Worm (Caenorhabditis elegans): Measurements from ENCODE around the gene T07E3.3.
A peak's percentile ranks its signal among the peaks of the same experiment; 100 is the strongest.

The T07E3.3 gene

DNA sequence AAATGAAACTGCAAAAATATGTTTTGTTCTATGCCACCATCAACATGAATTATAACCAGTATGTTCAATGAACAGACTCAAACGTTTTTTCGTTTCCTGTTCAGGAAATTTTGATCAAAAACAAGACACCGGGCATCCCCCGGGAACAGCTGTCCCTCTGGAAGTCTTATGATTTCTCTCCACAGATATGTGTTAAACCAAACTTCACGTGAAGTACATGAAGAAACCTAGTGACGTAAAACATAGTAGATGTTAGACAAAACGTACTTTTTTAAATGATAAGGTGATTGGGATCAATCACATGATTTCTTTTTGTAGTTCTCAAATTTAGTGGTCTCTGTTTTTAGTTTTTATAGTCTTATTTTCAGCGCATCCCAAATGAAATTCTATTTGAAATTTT is 5.2 kb upstream of the T07E3.3 start:
- TF ChIP-seq lsy-12 (tag; optimal IDR thresholded peaks at IDR 0.05) (no peak), mml-1 (tag; optimal IDR thresholded peaks at IDR 0.05) (peak; percentile 33), ztf-4 (tag; optimal IDR thresholded peaks at IDR 0.05) (no peak), tbx-2 (tag; optimal IDR thresholded peaks at IDR 0.05) (no peak), nhr-25 (tag; optimal IDR thresholded peaks at IDR 0.05) (peak; percentile 36), lin-39 (tag; optimal IDR thresholded peaks at IDR 0.05) (no peak), nhr-11 (tag; optimal IDR thresholded peaks at IDR 0.05) (peak; percentile 54), unc-62 (GFP tag; optimal IDR thresholded peaks at IDR 0.05) (no peak), ztf-11 (tag; optimal IDR thresholded peaks at IDR 0.05) (no peak), unc-39 (tag; optimal IDR thresholded peaks at IDR 0.05) (no peak), ceh-9 (tag; optimal IDR thresholded peaks at IDR 0.05) (no peak), pha-4 (tag; optimal IDR thresholded peaks at IDR 0.05) (no peak), sea-2 (GFP tag; optimal IDR thresholded peaks at IDR 0.05) (no peak), egl-27 (tag; optimal IDR thresholded peaks at IDR 0.05) (no peak), nhr-12 (tag; optimal IDR thresholded peaks at IDR 0.05) (no peak), nfya-1 (tag; optimal IDR thresholded peaks at IDR 0.05; ENCODE audit: insufficient read depth) (peak; percentile 1), nhr-67 (tag; optimal IDR thresholded peaks at IDR 0.05) (no peak), egl-5 (tag; optimal IDR thresholded peaks at IDR 0.05) (no peak), mdl-1 (tag; optimal IDR thresholded peaks at IDR 0.05) (no peak), snpc-4 (tag; optimal IDR thresholded peaks at IDR 0.05) (no peak), daf-12 (tag; optimal IDR thresholded peaks at IDR 0.05) (no peak), ZK546.5 (tag; optimal IDR thresholded peaks at IDR 0.05) (no peak), nhr-23 (tag; optimal IDR thresholded peaks at IDR 0.05) (peak; percentile 64), aly-2 (tag; optimal IDR thresholded peaks at IDR 0.05) (no peak), elt-1 (tag; optimal IDR thresholded peaks at IDR 0.05) (no peak), nhr-237 (tag; optimal IDR thresholded peaks at IDR 0.05) (no peak), ceh-16 (tag; optimal IDR thresholded peaks at IDR 0.05) (no peak), nhr-76 (tag; optimal IDR thresholded peaks at IDR 0.05) (no peak), pqm-1 (tag; optimal IDR thresholded peaks at IDR 0.05) (peak; percentile 44), nhr-28 (tag; optimal IDR thresholded peaks at IDR 0.05) (no peak), hmg-11 (tag; optimal IDR thresholded peaks at IDR 0.05) (no peak), fkh-2 (tag; optimal IDR thresholded peaks at IDR 0.05) (no peak), fkh-10 (GFP tag; optimal IDR thresholded peaks at IDR 0.05) (no peak), ama-1 (optimal IDR thresholded peaks at IDR 0.05) (no peak), eor-1 (tag; optimal IDR thresholded peaks at IDR 0.05) (no peak), elt-2 (tag; optimal IDR thresholded peaks at IDR 0.05) (peak; percentile 4), lin-15B (tag; optimal IDR thresholded peaks at IDR 0.05) (no peak), nhr-77 (tag; optimal IDR thresholded peaks at IDR 0.05) (no peak), nhr-43 (tag; optimal IDR thresholded peaks at IDR 0.05; ENCODE audit: poor library complexity, severe bottlenecking) (no peak), elt-3 (tag; optimal IDR thresholded peaks at IDR 0.05) (no peak), R02D3.7 (tag; optimal IDR thresholded peaks at IDR 0.05) (no peak), jun-1 (tag; optimal IDR thresholded peaks at IDR 0.05) (peak; percentile 27), ceh-82 (tag; optimal IDR thresholded peaks at IDR 0.05) (no peak), fos-1 (tag; optimal IDR thresholded peaks at IDR 0.05) (no peak), ceh-28 (tag; optimal IDR thresholded peaks at IDR 0.05) (no peak), zag-1 (tag; optimal IDR thresholded peaks at IDR 0.05) (no peak), skn-1 (tag; optimal IDR thresholded peaks at IDR 0.05) (no peak)

DNA sequence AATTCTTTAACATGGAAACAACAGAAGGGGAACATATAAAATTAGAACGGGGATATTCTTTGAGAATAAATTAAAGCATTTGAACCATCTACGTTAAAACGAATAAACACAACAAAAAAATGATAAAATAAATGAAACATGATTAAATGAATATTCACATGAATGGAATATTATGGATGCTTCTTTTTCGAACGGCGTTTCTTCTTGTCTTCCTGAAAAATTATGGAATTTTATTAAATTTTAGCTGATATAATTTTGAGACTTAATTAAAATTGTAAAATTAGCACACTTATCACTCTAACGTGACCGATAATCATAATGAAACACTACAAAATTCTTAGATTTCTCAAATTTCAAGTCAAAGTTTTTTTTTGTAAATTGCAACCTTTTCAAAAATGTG is 3.1 kb upstream of the T07E3.3 start:
- TF ChIP-seq nhr-23 (tag; optimal IDR thresholded peaks at IDR 0.05) (peak; percentile 2), ceh-28 (tag; optimal IDR thresholded peaks at IDR 0.05) (peak; percentile 23), ceh-16 (tag; optimal IDR thresholded peaks at IDR 0.05) (no peak), elt-1 (tag; optimal IDR thresholded peaks at IDR 0.05) (no peak), aly-2 (tag; optimal IDR thresholded peaks at IDR 0.05) (peak; percentile 9), skn-1 (tag; optimal IDR thresholded peaks at IDR 0.05) (no peak)
